Fruit fly (Drosophila melanogaster) whole organism, embryonic: Measurements from ENCODE around the gene CG14839.

Source experiments
- BEAF-32 ChIP-seq: fragments of 200-800 bp; sonication (Bioruptor generic); optimal IDR thresholded peaks from 3 replicates; lab custom pipeline; 2017; ENCODE audit warnings: missing biosample characterization, missing genetic modification characterization, mild to moderate bottlenecking, moderate library complexity, missing genetic modification reagents
- CG10321 ChIP-seq: fragments of 200-800 bp; sonication (Bioruptor generic); IDR thresholded peaks from 2 replicates; pipeline ENCODE4 v1.3.6; 2022; ENCODE audit warnings: missing biosample characterization, missing genetic modification characterization
- CG10565 ChIP-seq: fragments of 200-800 bp; sonication (Bioruptor generic); optimal IDR thresholded peaks from 3 replicates; lab custom pipeline; 2016; ENCODE audit warnings: missing biosample characterization, mild to moderate bottlenecking, missing genetic modification characterization
- CG13424 ChIP-seq: fragments of 200-800 bp; sonication (Bioruptor generic); optimal IDR thresholded peaks from 2 replicates; lab custom pipeline; 2019; ENCODE audit warnings: missing biosample characterization, mild to moderate bottlenecking, missing genetic modification characterization, moderate library complexity
- CG13775 ChIP-seq: fragments of 200-800 bp; sonication (Bioruptor generic); optimal IDR thresholded peaks from 3 replicates; lab custom pipeline; 2017; ENCODE audit warnings: missing biosample characterization, mild to moderate bottlenecking, missing genetic modification characterization
- CG13894 ChIP-seq: fragments of 200-800 bp; sonication (Bioruptor generic); optimal IDR thresholded peaks from 3 replicates; lab custom pipeline; 2018; ENCODE audit warnings: missing biosample characterization, mild to moderate bottlenecking, missing genetic modification characterization, moderate library complexity
- CG15269 ChIP-seq: fragments of 200-800 bp; sonication (Bioruptor generic); optimal IDR thresholded peaks from 2 replicates; lab custom pipeline; 2018; ENCODE audit warnings: missing biosample characterization, mild to moderate bottlenecking, missing genetic modification characterization, moderate library complexity
- CG1647 ChIP-seq: fragments of 200-800 bp; sonication (Bioruptor generic); optimal IDR thresholded peaks from 3 replicates; lab custom pipeline; 2016; ENCODE audit warnings: missing biosample characterization, missing genetic modification characterization
- CG16779 ChIP-seq: fragments of 200-800 bp; sonication (Bioruptor generic); IDR thresholded peaks from 2 replicates; pipeline ENCODE4 v1.3.6; 2022; ENCODE audit warnings: missing biosample characterization, missing genetic modification characterization
- CG18764 ChIP-seq: fragments of 200-800 bp; sonication (Bioruptor generic); optimal IDR thresholded peaks from 3 replicates; lab custom pipeline; 2016; ENCODE audit warnings: missing biosample characterization, missing genetic modification characterization
- CG4854 ChIP-seq: fragments of 200-800 bp; sonication (Bioruptor generic); optimal IDR thresholded peaks from 2 replicates; lab custom pipeline; 2016; ENCODE audit warnings: missing biosample characterization, missing genetic modification characterization, inconsistent platforms
- CG5953 ChIP-seq: fragments of 200-800 bp; sonication (Bioruptor generic); IDR thresholded peaks from 2 replicates; pipeline ENCODE4 v1.3.6; 2022; ENCODE audit warnings: missing biosample characterization, missing genetic modification characterization
- CG6683 ChIP-seq: fragments of 200-800 bp; sonication (Bioruptor generic); optimal IDR thresholded peaks from 2 replicates; lab custom pipeline; 2017; ENCODE audit warnings: missing biosample characterization, mild to moderate bottlenecking, missing genetic modification characterization, missing genetic modification reagents
- CG6765 ChIP-seq: fragments of 200-800 bp; sonication (Bioruptor generic); optimal IDR thresholded peaks from 3 replicates; lab custom pipeline; 2017; ENCODE audit warnings: missing biosample characterization, mild to moderate bottlenecking, missing genetic modification characterization
- CG8765 ChIP-seq: fragments of 200-800 bp; sonication (Bioruptor generic); IDR thresholded peaks from 2 replicates; pipeline ENCODE4 v1.3.6; 2022; ENCODE audit warnings: missing biosample characterization, missing genetic modification characterization
- CG9817 ChIP-seq: fragments of 200-800 bp; sonication (Bioruptor generic); optimal IDR thresholded peaks from 2 replicates; lab custom pipeline; 2018; ENCODE audit warnings: missing biosample characterization, mild to moderate bottlenecking, missing genetic modification characterization, moderate library complexity
- CG9932 ChIP-seq: fragments of 200-800 bp; sonication (Bioruptor generic); IDR thresholded peaks from 2 replicates; pipeline ENCODE4 v1.3.6; 2022; ENCODE audit warnings: missing biosample characterization, missing genetic modification characterization
- CoRest ChIP-seq: fragments of 200-800 bp; sonication (Bioruptor generic); optimal IDR thresholded peaks from 3 replicates; lab custom pipeline; 2018; ENCODE audit warnings: missing biosample characterization, mild to moderate bottlenecking, missing genetic modification characterization, moderate library complexity
- D19B ChIP-seq: fragments of 200-800 bp; sonication (Bioruptor generic); optimal IDR thresholded peaks from 2 replicates; lab custom pipeline; 2017; ENCODE audit warnings: missing biosample characterization, mild to moderate bottlenecking, missing genetic modification characterization
- Dbx ChIP-seq: fragments of 200-800 bp; sonication (Bioruptor generic); IDR thresholded peaks from 3 replicates; pipeline ENCODE4 v1.3.6; 2022; ENCODE audit warnings: missing biosample characterization, missing genetic modification characterization
- Dek ChIP-seq: fragments of 200-800 bp; sonication (Bioruptor generic); optimal IDR thresholded peaks from 3 replicates; lab custom pipeline; 2019; ENCODE audit warnings: missing biosample characterization, mild to moderate bottlenecking, missing genetic modification characterization, moderate library complexity
- E2f2 ChIP-seq: fragments of 200-800 bp; sonication (Bioruptor generic); IDR thresholded peaks from 2 replicates; pipeline ENCODE4 v1.3.6; 2022; ENCODE audit warnings: missing biosample characterization, missing genetic modification characterization
- Elba2 ChIP-seq: fragments of 200-800 bp; sonication (Bioruptor generic); optimal IDR thresholded peaks from 3 replicates; lab custom pipeline; 2016; ENCODE audit warnings: missing biosample characterization, missing genetic modification characterization
- Gsc ChIP-seq: fragments of 200-800 bp; sonication (Bioruptor generic); IDR thresholded peaks from 2 replicates; pipeline ENCODE4 v1.3.6; 2022; ENCODE audit warnings: missing biosample characterization, missing genetic modification characterization
- H15 ChIP-seq: fragments of 200-800 bp; sonication (Bioruptor generic); IDR thresholded peaks from 3 replicates; pipeline ENCODE4 v1.3.6; 2022; ENCODE audit warnings: missing biosample characterization, missing genetic modification characterization
- HLH3B ChIP-seq: fragments of 200-800 bp; sonication (Bioruptor generic); IDR thresholded peaks from 2 replicates; pipeline ENCODE4 v1.3.6; 2022; ENCODE audit warnings: missing biosample characterization, missing genetic modification characterization
- HmgZ ChIP-seq: fragments of 200-800 bp; sonication (Bioruptor generic); optimal IDR thresholded peaks from 2 replicates; lab custom pipeline; 2018; ENCODE audit warnings: missing biosample characterization, mild to moderate bottlenecking, missing genetic modification characterization
- MTF-1 ChIP-seq: fragments of 200-800 bp; sonication (Bioruptor generic); optimal IDR thresholded peaks from 2 replicates; lab custom pipeline; 2018; ENCODE audit warnings: missing biosample characterization, mild to moderate bottlenecking, missing genetic modification characterization, borderline replicate concordance
- Mad ChIP-seq: fragments of 200-800 bp; sonication (Bioruptor generic); optimal IDR thresholded peaks from 2 replicates; lab custom pipeline; 2016; ENCODE audit warnings: missing biosample characterization, missing genetic modification characterization
- Myb ChIP-seq: fragments of 200-800 bp; sonication (Bioruptor generic); optimal IDR thresholded peaks from 2 replicates; lab custom pipeline; 2016; ENCODE audit warnings: missing biosample characterization, missing genetic modification characterization
- NC2β ChIP-seq: fragments of 200-800 bp; sonication (Bioruptor generic); optimal IDR thresholded peaks from 2 replicates; lab custom pipeline; 2016; ENCODE audit warnings: missing biosample characterization, missing genetic modification characterization
- Nf-YB ChIP-seq: fragments of 200-800 bp; sonication (Bioruptor generic); optimal IDR thresholded peaks from 3 replicates; lab custom pipeline; 2019; ENCODE audit warnings: missing biosample characterization, mild to moderate bottlenecking, missing genetic modification characterization, moderate library complexity
- Sox102F ChIP-seq: fragments of 200-800 bp; sonication (Bioruptor generic); optimal IDR thresholded peaks from 2 replicates; lab custom pipeline; 2018; ENCODE audit warnings: missing biosample characterization, mild to moderate bottlenecking, missing genetic modification characterization, moderate library complexity
- Usf ChIP-seq: fragments of 200-800 bp; sonication (Bioruptor generic); optimal IDR thresholded peaks from 2 replicates; lab custom pipeline; 2017; ENCODE audit warnings: missing genotype, missing biosample characterization, missing genetic modification characterization
- Vsx1 ChIP-seq: fragments of 200-800 bp; sonication (Bioruptor generic); optimal IDR thresholded peaks from 2 replicates; lab custom pipeline; 2017; ENCODE audit warnings: missing biosample characterization, mild to moderate bottlenecking, missing genetic modification characterization, missing genetic modification reagents
- bab2 ChIP-seq: fragments of 200-800 bp; sonication (Bioruptor generic); optimal IDR thresholded peaks from 2 replicates; lab custom pipeline; 2016; ENCODE audit warnings: missing biosample characterization, missing genetic modification characterization
- chif ChIP-seq, 2 experiments: fragments of 200-800 bp; sonication (Bioruptor generic); optimal IDR thresholded peaks; 3 replicates each; lab custom pipeline; 2016; ENCODE audit warnings: missing biosample characterization in 2 of 2, missing genetic modification characterization in 2 of 2
- danr ChIP-seq: fragments of 200-800 bp; sonication (Bioruptor generic); IDR thresholded peaks from 2 replicates; pipeline ENCODE4 v1.3.6; 2022; ENCODE audit warnings: missing biosample characterization, missing genetic modification characterization
- disco-r ChIP-seq: fragments of 200-800 bp; sonication (Bioruptor generic); optimal IDR thresholded peaks from 2 replicates; lab custom pipeline; 2016; ENCODE audit warnings: missing biosample characterization, missing genetic modification characterization
- grn ChIP-seq: fragments of 200-800 bp; sonication (Bioruptor generic); optimal IDR thresholded peaks from 3 replicates; lab custom pipeline; 2017; ENCODE audit warnings: missing biosample characterization, missing genetic modification characterization
- gsb-n ChIP-seq: fragments of 200-800 bp; sonication (Bioruptor generic); optimal IDR thresholded peaks from 3 replicates; lab custom pipeline; 2018; ENCODE audit warnings: missing biosample characterization, mild to moderate bottlenecking, missing genetic modification characterization
- insv ChIP-seq, 2 experiments: fragments of 200-800 bp; sonication (Bioruptor generic); optimal IDR thresholded peaks; 3 replicates each; lab custom pipeline; 2016 to 2018; ENCODE audit warnings: missing biosample characterization in 2 of 2, missing genetic modification characterization in 2 of 2
- ken ChIP-seq: fragments of 200-800 bp; sonication (Bioruptor generic); IDR thresholded peaks from 3 replicates; pipeline ENCODE4 v1.3.6; 2022; ENCODE audit warnings: missing biosample characterization, missing genetic modification characterization
- mam ChIP-seq: fragments of 200-800 bp; sonication (Bioruptor generic); optimal IDR thresholded peaks from 3 replicates; lab custom pipeline; 2016; ENCODE audit warnings: missing biosample characterization, missing genetic modification characterization
- nmo ChIP-seq: fragments of 200-800 bp; sonication (Bioruptor generic); optimal IDR thresholded peaks from 2 replicates; lab custom pipeline; 2018; ENCODE audit warnings: missing biosample characterization, mild to moderate bottlenecking, missing genetic modification characterization, moderate library complexity
- run ChIP-seq: fragments of 200-800 bp; sonication (Bioruptor generic); optimal IDR thresholded peaks from 3 replicates; lab custom pipeline; 2018; ENCODE audit warnings: missing biosample characterization, mild to moderate bottlenecking, missing genetic modification characterization
- schlank ChIP-seq: fragments of 200-800 bp; sonication (Bioruptor generic); optimal IDR thresholded peaks from 2 replicates; lab custom pipeline; 2018; ENCODE audit warnings: missing biosample characterization, mild to moderate bottlenecking, missing genetic modification characterization
- sens-2 ChIP-seq: fragments of 200-800 bp; sonication (Bioruptor generic); IDR thresholded peaks from 2 replicates; pipeline ENCODE4 v1.3.6; 2022; ENCODE audit warnings: missing biosample characterization, missing genetic modification characterization
- slbo ChIP-seq: fragments of 200-800 bp; sonication (Bioruptor generic); IDR thresholded peaks from 2 replicates; pipeline ENCODE4 v1.3.6; 2022; ENCODE audit warnings: missing biosample characterization, missing genetic modification characterization
- tin ChIP-seq: fragments of 200-800 bp; sonication (Bioruptor generic); optimal IDR thresholded peaks from 3 replicates; lab custom pipeline; 2016; ENCODE audit warnings: missing biosample characterization, missing genetic modification characterization
- yki ChIP-seq: fragments of >200 bp; optimal IDR thresholded peaks from 3 replicates; lab custom pipeline; 2018
- zen2 ChIP-seq: fragments of 200-800 bp; sonication (Bioruptor generic); IDR thresholded peaks from 3 replicates; pipeline ENCODE4 v1.3.6; 2022; ENCODE audit warnings: missing biosample characterization, missing genetic modification characterization; ENCODE audit not compliant: partially characterized antibody

Gene CG14839

dm6 chr3R:14308801-14309217 is 46.6 kb downstream of the CG14839 start, which contains the start of gene Polr2I (continued):
- TF ChIP-seq CG13894 (tag; lab: Kevin White, UChicago): no peak
- no peak for TF ChIP-seq HLH3B
- TF ChIP-seq bab2 (GFP tag; lab: Kevin White, UChicago): no peak
- no peak for TF ChIP-seq CG6765 (GFP tag; lab: Kevin White, UChicago)
- no peak for TF ChIP-seq CG8765 (GFP tag; lab: Robert Waterston, UW)
- TF ChIP-seq Dbx (GFP tag; lab: Robert Waterston, UW): 0 out of 3 replicates have a peak, but pooled peaks have one; percentile 13
- peak; percentile 4 for TF ChIP-seq D19B
- no peak for TF ChIP-seq sens-2
- no peak for TF ChIP-seq grn (GFP tag; lab: Kevin White, UChicago)
- no peak for TF ChIP-seq CG4854 (GFP tag; lab: Kevin White, UChicago)
- TF ChIP-seq insv (GFP tag; optimal IDR thresholded peaks at IDR 0.05; lab: Kevin White, UChicago): no peak
- peak; percentile 25 for TF ChIP-seq tin (GFP tag; lab: Kevin White, UChicago)
- no peak for TF ChIP-seq H15 (GFP tag; lab: Robert Waterston, UW)
- TF ChIP-seq HmgZ (tag; lab: Kevin White, UChicago): no peak
- TF ChIP-seq Myb: no peak
- TF ChIP-seq chif (GFP tag; optimal IDR thresholded peaks at IDR 0.05; lab: Kevin White, UChicago): no peak
- no peak for TF ChIP-seq ken (GFP tag; lab: Robert Waterston, UW)
- peak; percentile 72 for TF ChIP-seq nmo (GFP tag; lab: Kevin White, UChicago)
- TF ChIP-seq CG13775 (GFP tag; lab: Kevin White, UChicago): peak; percentile 49
- no peak for TF ChIP-seq CG18764
- no peak for TF ChIP-seq CG10565 (GFP tag; lab: Kevin White, UChicago)
- peak; percentile 64 for TF ChIP-seq CG9932
- TF ChIP-seq run (tag; lab: Kevin White, UChicago): no peak
- no peak for TF ChIP-seq disco-r (GFP tag; lab: Kevin White, UChicago)
- TF ChIP-seq CG5953 (GFP tag; lab: Robert Waterston, UW): no peak
- TF ChIP-seq slbo (GFP tag; lab: Robert Waterston, UW): peak; percentile 57; the same call in 1 of the 2 replicates
- TF ChIP-seq CG10321: no peak
- no peak for TF ChIP-seq Gsc
- TF ChIP-seq mam (GFP tag; lab: Kevin White, UChicago): no peak
- TF ChIP-seq CoRest: peak; percentile 75
- no peak for TF ChIP-seq Sox102F (GFP tag; lab: Kevin White, UChicago)
- TF ChIP-seq NC2β: no peak
- peak; percentile 30 for TF ChIP-seq BEAF-32 (GFP tag; lab: Kevin White, UChicago)
- no peak for TF ChIP-seq CG6683
- peak; percentile 12 for TF ChIP-seq Mad
- peak; percentile 13 for TF ChIP-seq Dek (tag; lab: Kevin White, UChicago)
- no peak for TF ChIP-seq danr (GFP tag; lab: Robert Waterston, UW)
- no peak for TF ChIP-seq E2f2 (GFP tag; lab: Robert Waterston, UW)
- TF ChIP-seq CG13424 (tag; lab: Kevin White, UChicago): peak; percentile 45
- TF ChIP-seq Usf (GFP tag; lab: Kevin White, UChicago): peak; percentile 35
- peak; percentile 44 for TF ChIP-seq CG15269 (tag; lab: Kevin White, UChicago)
- TF ChIP-seq Vsx1 (GFP tag; lab: Kevin White, UChicago): no peak
- TF ChIP-seq zen2 (GFP tag; lab: Robert Waterston, UW): no peak
- no peak for TF ChIP-seq Elba2 (GFP tag; lab: Kevin White, UChicago)
- TF ChIP-seq CG9817: peak; percentile 48
- TF ChIP-seq MTF-1 (GFP tag; lab: Kevin White, UChicago): no peak
- TF ChIP-seq yki (lab: Kevin White, UChicago): no peak
- no peak for TF ChIP-seq Nf-YB
- no peak for TF ChIP-seq CG1647 (GFP tag; lab: Kevin White, UChicago)
- TF ChIP-seq gsb-n (tag; lab: Kevin White, UChicago): peak; percentile 40
- no peak for TF ChIP-seq CG16779 (GFP tag; lab: Robert Waterston, UW)
- no peak for TF ChIP-seq schlank (tag; lab: Kevin White, UChicago)
